Fruit fly (Drosophila melanogaster) whole organism, pupa: ENCODE results near the gene Zasp67.

ENCODE experiments used
- CG12605 ChIP-seq: fragments of 200-800 bp; sonication (Bioruptor generic); IDR thresholded peaks from 2 replicates; pipeline ENCODE4 v1.3.6; 2022; ENCODE audit warnings: missing biosample characterization, missing genetic modification characterization
- CG13204 ChIP-seq: fragments of 200-800 bp; sonication (Bioruptor generic); optimal IDR thresholded peaks from 2 replicates; lab custom pipeline; 2018; ENCODE audit warnings: missing biosample characterization, mild to moderate bottlenecking, missing genetic modification characterization, moderate library complexity
- CG15710 ChIP-seq: fragments of 200-800 bp; sonication (Bioruptor generic); optimal IDR thresholded peaks from 2 replicates; lab custom pipeline; 2018; ENCODE audit warnings: missing biosample characterization, mild to moderate bottlenecking, missing genetic modification characterization, moderate library complexity
- CG34367 ChIP-seq: fragments of 200-800 bp; sonication (Bioruptor generic); optimal IDR thresholded peaks from 2 replicates; lab custom pipeline; 2018; ENCODE audit warnings: missing biosample characterization, mild to moderate bottlenecking, missing genetic modification characterization
- CG9948 ChIP-seq: fragments of 200-800 bp; sonication (Bioruptor generic); optimal IDR thresholded peaks from 2 replicates; lab custom pipeline; 2018; ENCODE audit warnings: missing biosample characterization, mild to moderate bottlenecking, missing genetic modification characterization, moderate library complexity
- EcR ChIP-seq: fragments of 200-800 bp; sonication (Bioruptor generic); optimal IDR thresholded peaks from 3 replicates; lab custom pipeline; 2019; ENCODE audit warnings: missing biosample characterization, missing genetic modification characterization, mild to moderate bottlenecking, moderate library complexity, missing genetic modification reagents

DNA sequence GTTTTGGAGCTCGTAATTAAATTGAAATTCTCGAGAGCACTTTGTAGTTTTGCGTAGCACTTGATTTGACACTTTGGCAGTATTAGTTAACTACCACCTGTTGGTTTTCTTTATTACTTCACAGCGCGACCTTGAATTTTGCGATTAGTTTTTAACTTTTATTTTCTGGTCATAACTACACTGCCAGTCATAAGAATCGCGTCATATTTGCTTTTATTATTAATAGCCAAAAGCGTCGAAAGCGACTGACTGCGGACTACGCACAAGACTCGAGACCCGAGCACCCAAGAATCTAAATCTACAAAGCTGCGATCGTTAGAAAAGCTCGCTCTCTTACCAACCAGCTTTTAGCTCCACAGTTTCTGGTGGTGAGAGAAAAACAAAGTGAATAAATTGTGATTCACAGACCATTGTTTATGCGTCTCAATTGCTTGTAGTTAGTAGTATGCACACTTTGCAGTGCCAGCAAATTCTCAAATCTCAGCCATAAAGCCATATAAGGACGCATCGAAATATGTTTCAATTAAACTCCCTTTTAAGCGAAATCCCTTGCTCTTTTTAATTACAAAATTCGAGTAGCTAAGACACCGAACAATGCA, 37.2 kb downstream of the Zasp67 start, which contains the start of gene CG42268:
- TF ChIP-seq CG34367 (tag; lab: Kevin White, UChicago) (no peak), CG9948 (no peak), CG15710 (tag; lab: Kevin White, UChicago) (no peak), CG12605 (GFP tag; lab: Robert Waterston, UW) (no peak), CG13204 (no peak), EcR (no peak)
